Worm (Caenorhabditis elegans) whole organism, young adult: Measurements from ENCODE around the gene F40F8.3.

Experiments
- unc-130 ChIP-seq: sonication (generic microtip); optimal IDR thresholded peaks from 2 replicates; lab custom pipeline; 2016; ENCODE audit warnings: missing genetic modification reagents, missing genetic modification characterization, missing compliant biosample characterization
- unc-62 ChIP-seq: fragments of 150-350 bp; optimal IDR thresholded peaks from 2 replicates; lab custom pipeline; 2014; ENCODE audit warnings: missing biosample characterization, missing genetic modification reagents, missing genetic modification characterization
- ztf-25 ChIP-seq: fragments of 200-800 bp; sonication (Bioruptor generic); IDR thresholded peaks from 2 replicates; pipeline ENCODE4 v1.3.6; 2022; ENCODE audit warnings: missing genetic modification reagents, missing genetic modification characterization, missing compliant biosample characterization

DNA sequence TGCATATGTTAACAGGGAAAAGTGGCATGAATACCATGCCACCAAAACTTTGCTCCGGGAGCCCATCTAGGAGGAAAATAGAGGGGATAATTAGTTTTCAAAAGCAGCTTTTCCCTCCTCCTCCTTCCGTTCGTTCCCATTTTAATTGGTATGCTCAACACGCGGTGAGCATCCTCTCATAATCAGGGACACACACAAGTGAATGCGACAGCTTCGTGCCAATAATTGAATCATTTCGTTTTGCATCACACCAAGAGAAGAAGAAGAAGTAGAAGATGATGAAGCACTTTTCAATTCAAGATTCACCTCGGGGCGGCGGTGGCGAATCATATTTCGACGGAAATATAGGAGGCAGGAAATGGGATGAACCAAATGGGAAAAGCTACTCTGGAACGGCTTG, 41.0 kb upstream of the F40F8.3 start:
- TF ChIP-seq ztf-25 (GFP tag; lab: Robert Waterston, UW) (no peak), unc-62 (GFP tag; lab: Kevin White, UChicago) (no peak), unc-130 (GFP tag; lab: Kevin White, UChicago) (no peak)
